Worm (Caenorhabditis elegans) whole organism, young adult: ENCODE measurements around the gene C35A5.5.

ENCODE experiments used
- F23B12.7 ChIP-seq: sonication (generic microtip); optimal IDR thresholded peaks from 2 replicates; lab custom pipeline; 2017; ENCODE audit warnings: missing genetic modification characterization, mild to moderate bottlenecking, missing compliant biosample characterization, antibody characterized with exemption, moderate library complexity; ENCODE audit not compliant: insufficient read depth
- Y56A3A.18 ChIP-seq: fragments of 200-800 bp; sonication (Bioruptor generic); IDR thresholded peaks from 2 replicates; pipeline ENCODE4 v1.3.6; 2022; ENCODE audit warnings: missing genetic modification reagents, missing genetic modification characterization, missing compliant biosample characterization
- ama-1 ChIP-seq, 3 experiments: fragments of 150-350 bp in 1 of 3; sonication (generic microtip) in 2 of 3; optimal IDR thresholded peaks; 2 replicates each; lab custom pipeline; 2014 to 2018; ENCODE audit warnings: missing biosample characterization in 2 of 3, missing genetic modification characterization in 2 of 3, missing genetic modification reagents in 2 of 3
- athp-1 ChIP-seq: sonication (generic microtip); optimal IDR thresholded peaks from 2 replicates; lab custom pipeline; 2017; ENCODE audit warnings: mild to moderate bottlenecking, missing genetic modification characterization, missing compliant biosample characterization
- bed-1 ChIP-seq: fragments of 200-800 bp; sonication (Bioruptor generic); IDR thresholded peaks from 2 replicates; pipeline ENCODE4 v1.3.6; 2022; ENCODE audit warnings: missing genetic modification reagents, missing genetic modification characterization, missing compliant biosample characterization
- ceh-91 ChIP-seq: fragments of 200-800 bp; sonication (Bioruptor generic); IDR thresholded peaks from 2 replicates; pipeline ENCODE4 v1.3.6; 2022; ENCODE audit warnings: missing genetic modification reagents, missing genetic modification characterization, missing compliant biosample characterization
- egl-44 ChIP-seq: fragments of 200-800 bp; sonication (Bioruptor generic); IDR thresholded peaks from 2 replicates; pipeline ENCODE4 v1.3.6; 2022; ENCODE audit warnings: missing genetic modification reagents, missing genetic modification characterization, missing compliant biosample characterization
- lir-1 ChIP-seq: fragments of 200-800 bp; sonication (Bioruptor generic); conservative IDR thresholded peaks from 2 replicates; pipeline ENCODE4 v1.3.6; 2022; ENCODE audit warnings: missing genetic modification reagents, missing genetic modification characterization, missing compliant biosample characterization
- madf-8 ChIP-seq: fragments of 200-800 bp; sonication (Bioruptor generic); conservative IDR thresholded peaks from 2 replicates; pipeline ENCODE4 v1.3.6; 2022; ENCODE audit warnings: missing genetic modification reagents, missing genetic modification characterization, missing compliant biosample characterization
- repo-1 ChIP-seq: sonication (generic microtip); optimal IDR thresholded peaks from 2 replicates; lab custom pipeline; 2017; ENCODE audit warnings: mild to moderate bottlenecking, missing genetic modification characterization, missing compliant biosample characterization
- somi-1 ChIP-seq: fragments of 200-800 bp; sonication (Bioruptor generic); optimal IDR thresholded peaks from 2 replicates; lab custom pipeline; 2018; ENCODE audit warnings: mild to moderate bottlenecking, missing genetic modification characterization, missing compliant biosample characterization
- tlf-1 ChIP-seq: fragments of 200-800 bp; sonication (Bioruptor generic); optimal IDR thresholded peaks from 2 replicates; lab custom pipeline; 2018; ENCODE audit warnings: mild to moderate bottlenecking, missing genetic modification characterization, missing compliant biosample characterization

DNA sequence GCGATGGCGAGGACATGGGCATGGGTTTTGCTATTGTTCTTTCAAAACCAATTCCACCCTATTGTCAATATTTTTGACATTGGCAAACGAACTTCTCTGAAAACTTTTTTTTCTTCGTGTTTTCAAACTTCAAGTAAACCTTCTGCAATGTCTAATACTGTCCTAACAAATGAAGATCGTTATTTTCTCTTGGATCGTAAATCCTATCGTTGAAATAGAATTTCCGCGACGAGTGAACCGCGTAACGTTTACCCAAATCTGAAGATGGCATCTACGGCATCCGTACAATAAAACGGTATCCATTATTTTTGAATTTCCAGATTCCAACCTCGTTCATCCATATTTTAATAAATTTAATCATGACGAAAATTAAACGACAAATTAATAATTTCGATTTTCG, at the start of gene C35A5.5:
- TF ChIP-seq ceh-91 (GFP tag; lab: Robert Waterston, UW), result no peak
- TF ChIP-seq egl-44 (GFP tag; lab: Robert Waterston, UW), result no peak
- no peak for TF ChIP-seq athp-1 (tag; lab: Kevin White, UChicago)
- TF ChIP-seq repo-1 (tag; lab: Kevin White, UChicago), result no peak
- no peak for TF ChIP-seq Y56A3A.18
- no peak for TF ChIP-seq tlf-1 (GFP tag; lab: Kevin White, UChicago)
- no peak for TF ChIP-seq somi-1 (GFP tag; lab: Kevin White, UChicago)
- TF ChIP-seq lir-1 (GFP tag; lab: Robert Waterston, UW), result no peak
- no peak for TF ChIP-seq F23B12.7 (tag; lab: Kevin White, UChicago)
- TF ChIP-seq madf-8 (GFP tag; lab: Robert Waterston, UW), result no peak
- TF ChIP-seq bed-1, result no peak
- TF ChIP-seq ama-1 (optimal IDR thresholded peaks at IDR 0.05; lab: Kevin White, UChicago), result no peak
- no peak for TF ChIP-seq ama-1 (GFP tag; optimal IDR thresholded peaks at IDR 0.05; lab: Kevin White, UChicago)
